Fruit fly (Drosophila melanogaster) whole organism: ENCODE results near the gene Nazo.

Source experiments
- EcR ChIP-seq, 2 experiments: fragments of >200 bp; optimal IDR thresholded peaks; 2 replicates each; lab custom pipeline; 2017; ENCODE audit warnings: missing biosample characterization in 2 of 2, missing genetic modification characterization in 2 of 2, missing genetic modification reagents in 2 of 2
- pan ChIP-seq: fragments of >200 bp; optimal IDR thresholded peaks from 2 replicates; lab custom pipeline; 2017
- psq ChIP-seq: fragments of >200 bp; optimal IDR thresholded peaks from 2 replicates; lab custom pipeline; 2017

dm6 chr3R:8292034-8292433 is 4.4 kb downstream of the Nazo start, which contains the start of gene CG31463:
- TF ChIP-seq pan (lab: Kevin White, UChicago) (no peak), psq (no peak), EcR (GFP tag; optimal IDR thresholded peaks at IDR 0.05; lab: Kevin White, UChicago) (no peak)
